Fruit fly (Drosophila melanogaster): ENCODE results near the gene CG4995.

DNA sequence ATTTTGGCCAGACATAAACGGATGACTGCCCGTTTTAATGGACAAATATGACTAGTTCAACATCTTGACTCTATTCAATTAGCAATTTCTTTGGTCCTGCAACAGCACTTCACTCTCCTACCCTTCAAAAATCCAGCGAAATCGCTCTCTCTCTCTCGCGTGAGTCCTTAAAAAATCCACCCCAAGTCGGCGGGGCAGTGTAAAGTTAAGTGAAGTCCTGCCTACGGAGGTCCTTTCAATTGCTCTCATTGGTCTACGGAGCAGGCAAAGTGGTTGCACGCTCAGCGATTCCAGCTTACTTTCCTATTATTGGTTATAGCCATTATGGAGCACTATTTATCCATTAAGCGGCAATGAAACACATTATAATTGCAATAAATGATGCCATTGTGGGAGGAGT, 31.6 kb downstream of the CG4995 start, which contains the start of gene CG34367:
- TF ChIP-seq cyc (GFP tag; optimal IDR thresholded peaks at IDR 0.05): no peak
- TF ChIP-seq CG6854 (GFP tag; optimal IDR thresholded peaks at IDR 0.05): no peak

Data from whole organism, prepupa.